Worm (Caenorhabditis elegans) whole organism, mixed stage, embryonic: ENCODE results near the gene flp-9.

Experiments used
- M03D4.4 ChIP-seq: sonication (generic microtip); optimal IDR thresholded peaks from 2 replicates; lab custom pipeline; 2017; ENCODE audit warnings: mild to moderate bottlenecking, missing genetic modification characterization, missing compliant biosample characterization
- blmp-1 ChIP-seq: fragments of 150-350 bp; optimal IDR thresholded peaks from 2 replicates; lab custom pipeline; 2014; ENCODE audit warnings: missing biosample characterization, missing genetic modification characterization
- cnd-1 ChIP-seq: fragments of 200-800 bp; sonication (Bioruptor generic); optimal IDR thresholded peaks from 2 replicates; lab custom pipeline; 2018; ENCODE audit warnings: mild to moderate bottlenecking, missing genetic modification characterization, missing compliant biosample characterization
- elt-3 ChIP-seq: fragments of 150-350 bp; optimal IDR thresholded peaks from 2 replicates; lab custom pipeline; 2014; ENCODE audit warnings: missing biosample characterization, missing genetic modification characterization
- lin-13 ChIP-seq: fragments of 150-350 bp; optimal IDR thresholded peaks from 2 replicates; lab custom pipeline; 2014; ENCODE audit warnings: missing biosample characterization, missing genetic modification characterization
- mab-5 ChIP-seq: fragments of 150-350 bp; optimal IDR thresholded peaks from 2 replicates; lab custom pipeline; 2014; ENCODE audit warnings: missing biosample characterization, missing genetic modification characterization
- mep-1 ChIP-seq: fragments of 150-350 bp; optimal IDR thresholded peaks from 2 replicates; lab custom pipeline; 2017; ENCODE audit warnings: missing biosample characterization, missing genetic modification reagents, missing genetic modification characterization, inconsistent platforms
- nhr-76 ChIP-seq: sonication (generic microtip); optimal IDR thresholded peaks from 2 replicates; lab custom pipeline; 2017; ENCODE audit warnings: missing biosample characterization, missing genetic modification characterization
- sptf-1 ChIP-seq: sonication (generic microtip); optimal IDR thresholded peaks from 2 replicates; lab custom pipeline; 2017; ENCODE audit warnings: mild to moderate bottlenecking, missing genetic modification characterization, moderate library complexity, missing compliant biosample characterization
- unc-62 ChIP-seq: fragments of 150-350 bp; optimal IDR thresholded peaks from 2 replicates; lab custom pipeline; 2014; ENCODE audit warnings: missing biosample characterization, missing genetic modification reagents, missing genetic modification characterization
- zip-8 ChIP-seq: fragments of 150-350 bp; optimal IDR thresholded peaks from 2 replicates; lab custom pipeline; 2014; ENCODE audit warnings: missing biosample characterization, missing genetic modification characterization

ce11 chrIV:12724641-12725040, 32.7 kb downstream of the flp-9 start, which contains the start of the genes T23F6.3 and rbd-1:
- TF ChIP-seq mab-5 (tag; lab: Kevin White, UChicago) (peak; percentile 40), sptf-1 (tag; lab: Kevin White, UChicago) (peak; percentile 71), blmp-1 (tag; lab: Kevin White, UChicago) (no peak), lin-13 (tag; lab: Kevin White, UChicago) (peak; percentile 74), cnd-1 (tag; lab: Kevin White, UChicago) (no peak), nhr-76 (no peak), mep-1 (tag; lab: Kevin White, UChicago) (peak; percentile 81), M03D4.4 (tag; lab: Kevin White, UChicago) (peak; percentile 10), unc-62 (GFP tag; lab: Kevin White, UChicago) (no peak), elt-3 (no peak), zip-8 (tag; lab: Kevin White, UChicago) (no peak)
